Worm (Caenorhabditis elegans): ENCODE measurements around the gene Y51H4A.5.

The Y51H4A.5 gene

DNA sequence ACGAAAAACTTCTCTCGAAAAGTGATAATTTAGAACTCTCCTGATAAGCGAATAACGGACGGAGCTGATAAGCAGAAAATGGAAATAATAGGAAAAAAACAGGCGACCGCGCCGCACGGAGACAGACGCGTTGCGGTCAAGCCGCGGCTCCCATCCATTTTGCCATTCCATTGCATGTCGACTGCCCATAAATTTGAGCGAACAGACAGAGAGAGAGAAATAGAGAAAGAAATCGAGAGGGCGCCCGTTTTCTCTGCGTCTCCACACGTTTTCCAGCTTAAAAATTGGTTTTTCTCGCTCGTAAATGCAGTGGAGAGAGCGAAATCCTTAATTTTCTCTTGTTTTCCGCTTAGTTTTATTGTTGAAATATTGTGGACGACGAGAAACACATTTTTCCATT lies 24.1 kb downstream of the Y51H4A.5 start (continued):
- no peak for TF ChIP-seq lag-1 (GFP tag; IDR thresholded peaks at IDR 0.05)
- TF ChIP-seq gei-17 (GFP tag; optimal IDR thresholded peaks at IDR 0.05) = no peak
- no peak for TF ChIP-seq C17E4.6 (GFP tag; IDR thresholded peaks at IDR 0.05)
- 0 out of 2 replicates have a peak, but pooled peaks have one; percentile 6 for TF ChIP-seq madf-3 (GFP tag; IDR thresholded peaks at IDR 0.05)
- no peak for TF ChIP-seq bed-2 (GFP tag; IDR thresholded peaks at IDR 0.05)
- no peak for TF ChIP-seq B0019.2 (GFP tag; conservative IDR thresholded peaks at IDR 0.05)
- TF ChIP-seq fkh-3 (tag; optimal IDR thresholded peaks at IDR 0.05) = no peak
- no peak for TF ChIP-seq him-1 (tag; optimal IDR thresholded peaks at IDR 0.05)
- peak; percentile 56; the same call in 1 of the 2 replicates for TF ChIP-seq nfyb-1 (GFP tag; IDR thresholded peaks at IDR 0.05)
- TF ChIP-seq Y95B8A.8 (GFP tag; IDR thresholded peaks at IDR 0.05) = 0 out of 2 replicates have a peak, but pooled peaks have one; percentile 57
- TF ChIP-seq dpl-1 (GFP tag; optimal IDR thresholded peaks at IDR 0.05) = no peak
- TF ChIP-seq repo-1 (tag; optimal IDR thresholded peaks at IDR 0.05) = no peak
- TF ChIP-seq ztf-6 (GFP tag; IDR thresholded peaks at IDR 0.05) = no peak
- no peak for TF ChIP-seq efl-1 (GFP tag; optimal IDR thresholded peaks at IDR 0.05)
- peak; percentile 43 for TF ChIP-seq atf-7 (tag; optimal IDR thresholded peaks at IDR 0.05)
- no peak for TF ChIP-seq ztf-22 (GFP tag; optimal IDR thresholded peaks at IDR 0.05)
- TF ChIP-seq somi-1 (GFP tag; optimal IDR thresholded peaks at IDR 0.05) = no peak
- no peak for TF ChIP-seq unc-62 (GFP tag; optimal IDR thresholded peaks at IDR 0.05)
- no peak for TF ChIP-seq Y67H2A.10 (GFP tag; conservative IDR thresholded peaks at IDR 0.05)
- peak; percentile 25 for TF ChIP-seq madf-10 (tag; optimal IDR thresholded peaks at IDR 0.05)
- no peak for TF ChIP-seq B0035.1 (tag; optimal IDR thresholded peaks at IDR 0.05)
- TF ChIP-seq ZK185.1 (tag; optimal IDR thresholded peaks at IDR 0.05; ENCODE audit: poor library complexity, severe bottlenecking) = peak; percentile 15
- no peak for TF ChIP-seq F33H1.4 (GFP tag; IDR thresholded peaks at IDR 0.05)
- no peak for TF ChIP-seq Y79H2A.3 (GFP tag; conservative IDR thresholded peaks at IDR 0.05)
- TF ChIP-seq mel-28 (tag; optimal IDR thresholded peaks at IDR 0.05; ENCODE audit: borderline replicate concordance) = no peak
- no peak for TF ChIP-seq F22D6.2 (tag; optimal IDR thresholded peaks at IDR 0.05)
- TF ChIP-seq tbx-9 (tag; optimal IDR thresholded peaks at IDR 0.05; ENCODE audit: borderline replicate concordance) = no peak
- TF ChIP-seq ama-1 (optimal IDR thresholded peaks at IDR 0.05) = no peak
- no peak for TF ChIP-seq ama-1 (GFP tag; optimal IDR thresholded peaks at IDR 0.05)
- no peak for TF ChIP-seq let-526 (GFP tag; IDR thresholded peaks at IDR 0.05)
- no peak for TF ChIP-seq snpc-4 (GFP tag; optimal IDR thresholded peaks at IDR 0.05)
- peak in 1 of 4 experiments; percentile 39 for TF ChIP-seq snpc-4 (tag; optimal IDR thresholded peaks at IDR 0.05)
- no peak for TF ChIP-seq C06A6.2 (GFP tag; conservative IDR thresholded peaks at IDR 0.05)
- no peak for TF ChIP-seq F37B4.10 (GFP tag; IDR thresholded peaks at IDR 0.05)
- no peak for TF ChIP-seq ztf-3 (GFP tag; optimal IDR thresholded peaks at IDR 0.05)
- TF ChIP-seq snpc-1.3 (tag; optimal IDR thresholded peaks at IDR 0.05; ENCODE audit: insufficient read depth) = no peak
- no peak for TF ChIP-seq ceh-40 (GFP tag; IDR thresholded peaks at IDR 0.05)
- no peak for TF ChIP-seq attf-6 (GFP tag; IDR thresholded peaks at IDR 0.05)
- TF ChIP-seq T26A5.8 (tag; optimal IDR thresholded peaks at IDR 0.05) = no peak
- TF ChIP-seq nhr-80 (tag; optimal IDR thresholded peaks at IDR 0.05) = peak; percentile 82
- TF ChIP-seq chd-7 (tag; optimal IDR thresholded peaks at IDR 0.05) = no peak
- TF ChIP-seq ceh-58 (GFP tag; IDR thresholded peaks at IDR 0.05) = no peak
- no peak for TF ChIP-seq snpc-3.4 (tag; optimal IDR thresholded peaks at IDR 0.05)
- TF ChIP-seq nhr-120 (GFP tag; IDR thresholded peaks at IDR 0.05) = no peak
- TF ChIP-seq akir-1 (GFP tag; optimal IDR thresholded peaks at IDR 0.05) = no peak
- TF ChIP-seq attf-5 (GFP tag; optimal IDR thresholded peaks at IDR 0.05) = peak; percentile 36
- TF ChIP-seq Y56A3A.18 (GFP tag; IDR thresholded peaks at IDR 0.05) = no peak
- no peak for TF ChIP-seq egl-18 (GFP tag; IDR thresholded peaks at IDR 0.05)
- no peak for TF ChIP-seq dpff-1 (tag; optimal IDR thresholded peaks at IDR 0.05)
- no peak for TF ChIP-seq nfya-2 (GFP tag; IDR thresholded peaks at IDR 0.05)
- TF ChIP-seq lin-40 (tag; optimal IDR thresholded peaks at IDR 0.05) = peak; percentile 51
